Worm (Caenorhabditis elegans) whole organism, midembryonic: ENCODE data around the gene trul-1.

ENCODE experiments used
- T22C8.4 ChIP-seq: fragments of 200-800 bp; sonication (Bioruptor generic); IDR thresholded peaks from 2 replicates; pipeline ENCODE4 v1.3.6; 2022; ENCODE audit warnings: missing genetic modification characterization, missing compliant biosample characterization
- flt-1 ChIP-seq: fragments of 200-800 bp; sonication (Bioruptor generic); IDR thresholded peaks from 2 replicates; pipeline ENCODE4 v1.3.6; 2022; ENCODE audit warnings: missing genetic modification characterization, missing compliant biosample characterization
- ref-1 ChIP-seq: fragments of 200-800 bp; sonication (Bioruptor generic); conservative IDR thresholded peaks from 2 replicates; pipeline ENCODE4 v1.3.6; 2022; ENCODE audit warnings: missing genetic modification reagents, missing genetic modification characterization, missing compliant biosample characterization
- tab-1 ChIP-seq: fragments of 200-800 bp; sonication (Bioruptor generic); IDR thresholded peaks from 2 replicates; pipeline ENCODE4 v1.3.6; 2022; ENCODE audit warnings: missing genetic modification characterization, missing compliant biosample characterization
- ztf-23 ChIP-seq: fragments of 200-800 bp; sonication (Bioruptor generic); IDR thresholded peaks from 2 replicates; pipeline ENCODE4 v1.3.6; 2022; ENCODE audit warnings: missing genetic modification reagents, missing genetic modification characterization, missing compliant biosample characterization
- ztf-29 ChIP-seq: fragments of 200-800 bp; sonication (Bioruptor generic); IDR thresholded peaks from 2 replicates; pipeline ENCODE4 v1.3.6; 2022; ENCODE audit warnings: missing genetic modification reagents, missing genetic modification characterization, missing compliant biosample characterization

DNA sequence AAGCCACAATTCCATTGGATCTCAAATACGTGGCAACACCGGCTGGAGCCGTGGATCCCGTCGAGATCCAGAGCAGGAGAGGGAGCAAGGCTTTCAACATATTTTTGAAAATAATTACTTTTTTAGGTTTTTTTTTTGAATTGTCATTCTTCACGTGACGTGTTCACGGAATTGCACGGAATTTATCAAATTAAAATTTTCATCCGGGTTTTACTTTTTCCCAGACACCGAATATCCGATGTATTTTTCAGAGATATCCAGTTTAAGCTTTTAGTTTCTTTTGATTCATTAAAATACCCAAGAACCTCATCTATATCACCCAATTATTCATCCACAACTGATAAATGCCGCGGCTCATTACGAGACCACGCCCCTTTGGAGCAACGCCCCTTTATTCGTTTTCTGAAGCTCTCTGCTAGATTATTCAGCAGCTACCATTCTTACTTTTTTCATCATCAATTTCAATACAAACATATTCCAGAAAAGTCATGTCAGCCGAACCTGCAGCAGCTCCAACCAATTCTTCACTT, 14.6 kb upstream of the trul-1 start, which contains the start of the genes clec-117 and B0432.1:
- TF ChIP-seq flt-1 (GFP tag; lab: Robert Waterston, UW), result no peak
- no peak for TF ChIP-seq ref-1 (GFP tag; lab: Robert Waterston, UW)
- TF ChIP-seq tab-1 (GFP tag; lab: Robert Waterston, UW), result no peak
- no peak for TF ChIP-seq ztf-29
- TF ChIP-seq ztf-23 (GFP tag; lab: Robert Waterston, UW), result no peak
- TF ChIP-seq T22C8.4 (GFP tag; lab: Robert Waterston, UW), result no peak
